Fruit fly (Drosophila melanogaster) S2 (cell line): ENCODE data around the gene SoYb.

ENCODE experiments used
- CG8478 ChIP-seq: fragments of >200 bp; optimal IDR thresholded peaks from 2 replicates; lab custom pipeline; 2018
- CTCF ChIP-seq, 2 experiments: fragments of >200 bp; optimal IDR thresholded peaks; 2 replicates each; lab custom pipeline; 2018

DNA sequence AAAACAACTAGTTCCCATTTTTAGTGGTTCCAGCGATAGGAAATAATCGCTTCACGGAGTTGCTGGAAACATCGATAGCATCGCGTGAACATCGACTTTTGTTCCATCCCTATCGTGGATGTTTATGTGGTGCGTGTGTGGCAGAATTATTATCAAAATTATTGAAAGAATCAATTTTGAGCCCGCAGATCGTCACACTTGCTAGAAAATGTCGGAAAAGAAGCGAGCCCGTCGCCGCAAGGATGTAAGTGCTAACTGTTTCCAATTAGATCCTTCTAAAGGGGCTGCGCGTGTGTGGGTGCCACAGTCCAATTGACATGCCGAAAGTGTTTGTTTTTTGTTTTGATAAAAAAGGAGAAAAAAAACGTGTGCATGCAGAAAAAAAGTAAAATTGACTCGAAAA is 6.8 kb upstream of the SoYb start, which contains the start of gene Trp1:
- no peak for TF ChIP-seq CG8478 (lab: Kevin White, UChicago)
- TF ChIP-seq CTCF (optimal IDR thresholded peaks at IDR 0.05; lab: Kevin White, UChicago): peak in 1 of 2 experiments; percentile 43
